Worm (Caenorhabditis elegans): ENCODE results near the gene W09C2.8.

The W09C2.8 gene

ce11 chrIV:9643188-9643587 is 19.0 kb upstream of the W09C2.8 start, which contains the start of gene degl-2:
Gene degl-2, plus strand, starts transcription at chrIV:9643488.
- TF ChIP-seq ceh-31 (tag; optimal IDR thresholded peaks at IDR 0.05) (no peak), elt-2 (tag; optimal IDR thresholded peaks at IDR 0.05) (no peak), ceh-19 (GFP tag; optimal IDR thresholded peaks at IDR 0.05) (no peak), sox-2 (GFP tag; IDR thresholded peaks at IDR 0.05) (no peak), ceh-2 (tag; optimal IDR thresholded peaks at IDR 0.05) (no peak), unc-42 (tag; optimal IDR thresholded peaks at IDR 0.05) (no peak), ceh-18 (tag; optimal IDR thresholded peaks at IDR 0.05) (no peak)

- peak; percentile 15 for TF ChIP-seq ceh-14 (tag; optimal IDR thresholded peaks at IDR 0.05)
- no peak for TF ChIP-seq ceh-18 (tag; optimal IDR thresholded peaks at IDR 0.05)
Observed at ce11 chrIV:9641925-9642324, 17.8 kb upstream of the W09C2.8 start, which contains the start of gene del-2. Gene del-2, minus strand, starts transcription at chrIV:9642025.

ce11 chrIV:9634848-9635247 is 10.7 kb upstream of the W09C2.8 start, which contains the start of gene mca-1:
Gene mca-1, minus strand, starts transcription at chrIV:9634948.
- no peak for TF ChIP-seq ceh-19 (GFP tag; optimal IDR thresholded peaks at IDR 0.05)
- no peak for TF ChIP-seq ahr-1 (tag; optimal IDR thresholded peaks at IDR 0.05)
- TF ChIP-seq lim-6 (tag; optimal IDR thresholded peaks at IDR 0.05): no peak
- TF ChIP-seq nfya-1 (tag; optimal IDR thresholded peaks at IDR 0.05): no peak
- no peak for TF ChIP-seq pha-2 (tag; optimal IDR thresholded peaks at IDR 0.05)
- no peak for TF ChIP-seq ceh-18 (tag; optimal IDR thresholded peaks at IDR 0.05)
- no peak for TF ChIP-seq dve-1 (tag; optimal IDR thresholded peaks at IDR 0.05)
- TF ChIP-seq ceh-9 (tag; optimal IDR thresholded peaks at IDR 0.05): no peak
- TF ChIP-seq pax-1 (tag; optimal IDR thresholded peaks at IDR 0.05): no peak
- TF ChIP-seq elt-2 (tag; optimal IDR thresholded peaks at IDR 0.05): no peak
- TF ChIP-seq odd-2 (tag; optimal IDR thresholded peaks at IDR 0.05): no peak
- TF ChIP-seq ceh-34 (tag; optimal IDR thresholded peaks at IDR 0.05): no peak
- no peak for TF ChIP-seq nhr-11 (tag; optimal IDR thresholded peaks at IDR 0.05)
- TF ChIP-seq pros-1 (tag; optimal IDR thresholded peaks at IDR 0.05): no peak
- no peak for TF ChIP-seq K09A11.1 (tag; optimal IDR thresholded peaks at IDR 0.05; ENCODE audit: insufficient read depth)
- no peak for TF ChIP-seq pat-9 (tag; optimal IDR thresholded peaks at IDR 0.05)
- no peak for TF ChIP-seq pag-3 (tag; optimal IDR thresholded peaks at IDR 0.05; ENCODE audit: borderline replicate concordance)
- TF ChIP-seq ceh-14 (tag; optimal IDR thresholded peaks at IDR 0.05): no peak

- TF ChIP-seq pha-4 (tag; optimal IDR thresholded peaks at IDR 0.05) (no peak), ceh-22 (tag; optimal IDR thresholded peaks at IDR 0.05) (no peak), gmeb-2 (tag; optimal IDR thresholded peaks at IDR 0.05) (no peak), unc-3 (GFP tag; conservative IDR thresholded peaks at IDR 0.05) (no peak), unc-3 (tag; optimal IDR thresholded peaks at IDR 0.05) (no peak), ceh-30 (tag; optimal IDR thresholded peaks at IDR 0.05) (no peak), Y22D7AL.16 (tag; optimal IDR thresholded peaks at IDR 0.05) (no peak)
Observed at ce11 chrIV:9633889-9634288, 9.7 kb upstream of the W09C2.8 start.

ce11 chrIV:9632966-9633494 is 8.9 kb upstream of the W09C2.8 start:
- no peak for TF ChIP-seq pax-1 (tag; optimal IDR thresholded peaks at IDR 0.05)
- TF ChIP-seq tbx-2 (tag; optimal IDR thresholded peaks at IDR 0.05): no peak
- no peak for TF ChIP-seq nfya-1 (tag; optimal IDR thresholded peaks at IDR 0.05)
- no peak for TF ChIP-seq fax-1 (tag; optimal IDR thresholded peaks at IDR 0.05)
- TF ChIP-seq ceh-9 (tag; optimal IDR thresholded peaks at IDR 0.05): no peak

ce11 chrIV:9632094-9632493 is 7.9 kb upstream of the W09C2.8 start:
- TF ChIP-seq C38D4.7 (GFP tag; optimal IDR thresholded peaks at IDR 0.05) (no peak), hlh-15 (tag; optimal IDR thresholded peaks at IDR 0.05) (no peak), ama-1 (optimal IDR thresholded peaks at IDR 0.05) (no peak), ceh-24 (tag; optimal IDR thresholded peaks at IDR 0.05) (no peak), ceh-14 (tag; optimal IDR thresholded peaks at IDR 0.05) (no peak), ceh-2 (tag; optimal IDR thresholded peaks at IDR 0.05) (no peak), ceh-31 (tag; optimal IDR thresholded peaks at IDR 0.05) (no peak), F13H6.1 (tag; optimal IDR thresholded peaks at IDR 0.05) (no peak), npax-4 (tag; optimal IDR thresholded peaks at IDR 0.05) (no peak), rnt-1 (tag; optimal IDR thresholded peaks at IDR 0.05) (no peak), sox-4 (tag; optimal IDR thresholded peaks at IDR 0.05) (no peak), unc-42 (tag; optimal IDR thresholded peaks at IDR 0.05) (no peak), pat-9 (tag; optimal IDR thresholded peaks at IDR 0.05) (no peak)
